Fruit fly (Drosophila melanogaster) whole organism, embryonic: ENCODE data around the gene Kdm5.
A peak's percentile ranks its signal among the peaks of the same experiment; 100 is the strongest.

Experiments
- Ada2b ChIP-seq: fragments of 200-800 bp; sonication (Bioruptor generic); IDR thresholded peaks from 2 replicates; pipeline ENCODE4 v1.3.6; 2022; ENCODE audit warnings: missing biosample characterization, missing genetic modification characterization
- BEAF-32 ChIP-seq: fragments of 200-800 bp; sonication (Bioruptor generic); optimal IDR thresholded peaks from 3 replicates; lab custom pipeline; 2017; ENCODE audit warnings: missing biosample characterization, missing genetic modification characterization, mild to moderate bottlenecking, moderate library complexity, missing genetic modification reagents
- Blimp-1 ChIP-seq: fragments of 200-800 bp; sonication (Bioruptor generic); optimal IDR thresholded peaks from 3 replicates; lab custom pipeline; 2018; ENCODE audit warnings: missing biosample characterization, missing genetic modification characterization, mild to moderate bottlenecking, moderate library complexity, missing genetic modification reagents
- CG10147 ChIP-seq: fragments of 200-800 bp; sonication (Bioruptor generic); optimal IDR thresholded peaks from 2 replicates; lab custom pipeline; 2019; ENCODE audit warnings: missing biosample characterization, mild to moderate bottlenecking, missing genetic modification characterization, moderate library complexity
- CG12391 ChIP-seq: fragments of 200-800 bp; sonication (Bioruptor generic); optimal IDR thresholded peaks from 3 replicates; lab custom pipeline; 2018; ENCODE audit warnings: missing biosample characterization, mild to moderate bottlenecking, missing genetic modification characterization, moderate library complexity
- CG12942 ChIP-seq: fragments of 200-800 bp; sonication (Bioruptor generic); optimal IDR thresholded peaks from 3 replicates; lab custom pipeline; 2016; ENCODE audit warnings: missing biosample characterization, missing genetic modification characterization
- CG13123 ChIP-seq: fragments of 200-800 bp; sonication (Bioruptor generic); optimal IDR thresholded peaks from 2 replicates; lab custom pipeline; 2016; ENCODE audit warnings: missing biosample characterization, missing genetic modification characterization
- CG14014 ChIP-seq: fragments of 200-800 bp; sonication (Bioruptor generic); IDR thresholded peaks from 2 replicates; pipeline ENCODE4 v1.3.6; 2022; ENCODE audit warnings: missing biosample characterization, missing genetic modification characterization
- CG14860 ChIP-seq: fragments of 200-800 bp; sonication (Bioruptor generic); IDR thresholded peaks from 3 replicates; pipeline ENCODE4 v1.3.6; 2022; ENCODE audit warnings: missing biosample characterization, missing genetic modification characterization; ENCODE audit not compliant: partially characterized antibody
- CG18011 ChIP-seq: fragments of 200-800 bp; sonication (Bioruptor generic); optimal IDR thresholded peaks from 2 replicates; lab custom pipeline; 2017; ENCODE audit warnings: missing biosample characterization, missing genetic modification characterization, mild to moderate bottlenecking, moderate library complexity, missing genotype
- CG31365 ChIP-seq: fragments of 200-800 bp; sonication (Bioruptor generic); optimal IDR thresholded peaks from 2 replicates; lab custom pipeline; 2018; ENCODE audit warnings: missing biosample characterization, mild to moderate bottlenecking, missing genetic modification characterization
- CG32767 ChIP-seq: fragments of 200-800 bp; sonication (Bioruptor generic); IDR thresholded peaks from 2 replicates; pipeline ENCODE4 v1.3.6; 2022; ENCODE audit warnings: missing biosample characterization, missing genetic modification characterization
- CG3281 ChIP-seq: fragments of 200-800 bp; sonication (Bioruptor generic); optimal IDR thresholded peaks from 3 replicates; lab custom pipeline; 2017; ENCODE audit warnings: missing biosample characterization, mild to moderate bottlenecking, missing genetic modification characterization
- CG33213 ChIP-seq: fragments of 200-800 bp; sonication (Bioruptor generic); optimal IDR thresholded peaks from 3 replicates; lab custom pipeline; 2016; ENCODE audit warnings: missing biosample characterization, missing genetic modification characterization
- CG4854 ChIP-seq: fragments of 200-800 bp; sonication (Bioruptor generic); optimal IDR thresholded peaks from 2 replicates; lab custom pipeline; 2016; ENCODE audit warnings: missing biosample characterization, missing genetic modification characterization, inconsistent platforms
- CG6683 ChIP-seq: fragments of 200-800 bp; sonication (Bioruptor generic); optimal IDR thresholded peaks from 2 replicates; lab custom pipeline; 2017; ENCODE audit warnings: missing biosample characterization, mild to moderate bottlenecking, missing genetic modification characterization, missing genetic modification reagents
- CG7372 ChIP-seq: fragments of 200-800 bp; sonication (Bioruptor generic); IDR thresholded peaks from 2 replicates; pipeline ENCODE4 v1.3.6; 2022; ENCODE audit warnings: missing biosample characterization, missing genetic modification characterization
- Chrac-16 ChIP-seq: fragments of 200-800 bp; sonication (Bioruptor generic); optimal IDR thresholded peaks from 3 replicates; lab custom pipeline; 2016; ENCODE audit warnings: missing biosample characterization, missing genetic modification characterization
- Dp ChIP-seq: fragments of 200-800 bp; sonication (Bioruptor generic); optimal IDR thresholded peaks from 2 replicates; lab custom pipeline; 2018; ENCODE audit warnings: missing biosample characterization, mild to moderate bottlenecking, missing genetic modification characterization, moderate library complexity
- Dref ChIP-seq: fragments of 200-800 bp; sonication (Bioruptor generic); IDR thresholded peaks from 2 replicates; pipeline ENCODE4 v1.3.6; 2022; ENCODE audit warnings: missing biosample characterization, missing genetic modification characterization
- E2f1 ChIP-seq: fragments of 200-800 bp; sonication (Bioruptor generic); IDR thresholded peaks from 2 replicates; pipeline ENCODE4 v1.3.6; 2022; ENCODE audit warnings: missing biosample characterization, missing genetic modification characterization
- Fer1 ChIP-seq: fragments of 200-800 bp; sonication (Bioruptor generic); optimal IDR thresholded peaks from 2 replicates; lab custom pipeline; 2017; ENCODE audit warnings: missing biosample characterization, mild to moderate bottlenecking, missing genetic modification characterization
- Gug ChIP-seq: fragments of 200-800 bp; sonication (Bioruptor generic); IDR thresholded peaks from 4 replicates; pipeline ENCODE4 v1.3.6; 2022; ENCODE audit warnings: missing biosample characterization, missing genetic modification characterization
- HLHmδ ChIP-seq: fragments of 200-800 bp; sonication (Bioruptor generic); optimal IDR thresholded peaks from 2 replicates; lab custom pipeline; 2018; ENCODE audit warnings: missing biosample characterization, mild to moderate bottlenecking, missing genetic modification characterization, moderate library complexity
- HmgD ChIP-seq: fragments of 200-800 bp; sonication (Bioruptor generic); optimal IDR thresholded peaks from 3 replicates; lab custom pipeline; 2016; ENCODE audit warnings: missing biosample characterization, missing genetic modification characterization
- Med ChIP-seq: fragments of 200-800 bp; sonication (Bioruptor generic); peaks from one replicate; lab custom pipeline; 2016; ENCODE audit warnings: missing biosample characterization, missing genetic modification characterization, mild to moderate bottlenecking, inconsistent platforms, moderate library complexity
- Meics ChIP-seq: fragments of 200-800 bp; sonication (Bioruptor generic); optimal IDR thresholded peaks from 2 replicates; lab custom pipeline; 2017; ENCODE audit warnings: missing biosample characterization, mild to moderate bottlenecking, missing genetic modification characterization
- Nf-YB ChIP-seq: fragments of 200-800 bp; sonication (Bioruptor generic); optimal IDR thresholded peaks from 3 replicates; lab custom pipeline; 2019; ENCODE audit warnings: missing biosample characterization, mild to moderate bottlenecking, missing genetic modification characterization, moderate library complexity
- Opbp ChIP-seq: fragments of 200-800 bp; sonication (Bioruptor generic); IDR thresholded peaks from 3 replicates; pipeline ENCODE4 v1.3.6; 2022; ENCODE audit warnings: missing biosample characterization, missing genetic modification characterization; ENCODE audit not compliant: partially characterized antibody
- Pdp1 ChIP-seq, 2 experiments: fragments of 200-800 bp; sonication (Bioruptor generic); optimal IDR thresholded peaks; 3 replicates each; lab custom pipeline; 2016; ENCODE audit warnings: missing biosample characterization in 2 of 2, missing genetic modification characterization in 2 of 2, mild to moderate bottlenecking in 1 of 2, moderate library complexity in 1 of 2
- TFAM ChIP-seq: fragments of 200-800 bp; sonication (Bioruptor generic); optimal IDR thresholded peaks from 2 replicates; lab custom pipeline; 2017; ENCODE audit warnings: missing biosample characterization, missing genetic modification characterization, inconsistent platforms
- Trl ChIP-seq, 3 experiments: fragments of >200 bp in 2 of 3; fragments of 200-800 bp in 1 of 3; sonication (Bioruptor generic) in 1 of 3; optimal IDR thresholded peaks; 2 replicates in 1 of 3; 3 replicates in 2 of 3; lab custom pipeline; 2016 to 2017; ENCODE audit warnings: missing biosample characterization in 1 of 3, missing genetic modification characterization in 1 of 3
- ap ChIP-seq: fragments of 200-800 bp; sonication (Bioruptor generic); IDR thresholded peaks from 2 replicates; pipeline ENCODE4 v1.3.6; 2022; ENCODE audit warnings: missing biosample characterization, missing genetic modification characterization
- ase ChIP-seq: fragments of 200-800 bp; sonication (Bioruptor generic); IDR thresholded peaks from 3 replicates; pipeline ENCODE4 v1.3.6; 2022; ENCODE audit warnings: missing biosample characterization, missing genetic modification characterization
- bab2 ChIP-seq: fragments of 200-800 bp; sonication (Bioruptor generic); optimal IDR thresholded peaks from 2 replicates; lab custom pipeline; 2016; ENCODE audit warnings: missing biosample characterization, missing genetic modification characterization
- caup ChIP-seq: fragments of 200-800 bp; sonication (Bioruptor generic); optimal IDR thresholded peaks from 3 replicates; lab custom pipeline; 2017; ENCODE audit warnings: missing biosample characterization, mild to moderate bottlenecking, missing genetic modification characterization, moderate library complexity; ENCODE audit not compliant: severe bottlenecking
- chinmo ChIP-seq: fragments of 200-800 bp; sonication (Bioruptor generic); IDR thresholded peaks from 4 replicates; pipeline ENCODE4 v1.3.6; 2022; ENCODE audit warnings: missing biosample characterization, missing genetic modification characterization; ENCODE audit not compliant: partially characterized antibody
- dysf ChIP-seq: fragments of 200-800 bp; sonication (Bioruptor generic); IDR thresholded peaks from 3 replicates; pipeline ENCODE4 v1.3.6; 2022; ENCODE audit warnings: missing biosample characterization, missing genetic modification characterization
- fu2 ChIP-seq: fragments of 200-800 bp; sonication (Bioruptor generic); optimal IDR thresholded peaks from 2 replicates; lab custom pipeline; 2016; ENCODE audit warnings: missing biosample characterization, missing genetic modification characterization
- h ChIP-seq: fragments of >200 bp; optimal IDR thresholded peaks from 2 replicates; lab custom pipeline; 2017
- repo ChIP-seq: fragments of 200-800 bp; sonication (Bioruptor generic); optimal IDR thresholded peaks from 2 replicates; lab custom pipeline; 2016; ENCODE audit warnings: missing biosample characterization, missing genetic modification characterization
- rib ChIP-seq: fragments of 200-800 bp; sonication (Bioruptor generic); IDR thresholded peaks from 2 replicates; pipeline ENCODE4 v1.3.6; 2022; ENCODE audit warnings: missing biosample characterization, missing genetic modification characterization
- row ChIP-seq: fragments of 200-800 bp; sonication (Bioruptor generic); IDR thresholded peaks from 3 replicates; pipeline ENCODE4 v1.3.6; 2022; ENCODE audit warnings: missing biosample characterization, missing genetic modification characterization
- scrt ChIP-seq: fragments of 200-800 bp; sonication (Bioruptor generic); optimal IDR thresholded peaks from 2 replicates; lab custom pipeline; 2018; ENCODE audit warnings: missing biosample characterization, mild to moderate bottlenecking, missing genetic modification characterization, moderate library complexity
- sna ChIP-seq: fragments of 200-800 bp; sonication (Bioruptor generic); IDR thresholded peaks from 2 replicates; pipeline ENCODE4 v1.3.6; 2022; ENCODE audit warnings: missing biosample characterization, missing genetic modification characterization; ENCODE audit not compliant: partially characterized antibody
- stwl ChIP-seq: fragments of 200-800 bp; sonication (Bioruptor generic); optimal IDR thresholded peaks from 3 replicates; lab custom pipeline; 2018; ENCODE audit warnings: missing biosample characterization, mild to moderate bottlenecking, missing genetic modification characterization, moderate library complexity
- wor ChIP-seq: fragments of 200-800 bp; sonication (Bioruptor generic); IDR thresholded peaks from 2 replicates; pipeline ENCODE4 v1.3.6; 2022; ENCODE audit warnings: missing biosample characterization, missing genetic modification characterization
- zfh1 ChIP-seq: fragments of 200-800 bp; sonication (Bioruptor generic); IDR thresholded peaks from 3 replicates; pipeline ENCODE4 v1.3.6; 2022; ENCODE audit warnings: missing biosample characterization, missing genetic modification characterization

Kdm5 gene

dm6 chr2L:6045972-6046718 lies 46.8 kb upstream of the Kdm5 start, which contains the start of gene Pfas:
Gene Pfas, minus strand, starts transcription at chr2L:6046050.
- no peak for TF ChIP-seq h (lab: Kevin White, UChicago)
- TF ChIP-seq repo (GFP tag; lab: Kevin White, UChicago) = peak; percentile 27
- no peak for TF ChIP-seq Trl (optimal IDR thresholded peaks at IDR 0.05; lab: Kevin White, UChicago)
- TF ChIP-seq Trl (GFP tag; optimal IDR thresholded peaks at IDR 0.05; lab: Kevin White, UChicago) = peak; percentile 52
- TF ChIP-seq CG13123 = no peak
- no peak for TF ChIP-seq ase (GFP tag; lab: Robert Waterston, UW)
- no peak for TF ChIP-seq CG14860 (GFP tag; lab: Robert Waterston, UW)
- peak; percentile 55 for TF ChIP-seq CG31365 (tag; lab: Kevin White, UChicago)
- TF ChIP-seq dysf (GFP tag; lab: Robert Waterston, UW) = peak; percentile 51; the same call in 2 of the 3 replicates
- 0 out of 2 replicates have a peak, but pooled peaks have one; percentile 26 for TF ChIP-seq CG7372 (GFP tag; lab: Robert Waterston, UW)
- TF ChIP-seq zfh1 (GFP tag; lab: Robert Waterston, UW) = peak; percentile 26; the same call in 1 of the 3 replicates
- peak; percentile 47 for TF ChIP-seq scrt (GFP tag; lab: Kevin White, UChicago)
- peak; percentile 22; the same call in 1 of the 2 replicates for TF ChIP-seq E2f1 (GFP tag; lab: Robert Waterston, UW)
- TF ChIP-seq CG33213 (GFP tag; lab: Kevin White, UChicago) = peak; percentile 37
- peak; percentile 96 for TF ChIP-seq Med (GFP tag; lab: Kevin White, UChicago)
- TF ChIP-seq Dref (GFP tag; lab: Robert Waterston, UW) = no peak
- TF ChIP-seq TFAM (GFP tag; lab: Kevin White, UChicago) = no peak
- TF ChIP-seq wor = no peak
- TF ChIP-seq Pdp1 (GFP tag; optimal IDR thresholded peaks at IDR 0.05; lab: Kevin White, UChicago) = peak; percentile 32 to 100
- peak; percentile 50 for TF ChIP-seq CG12391 (tag; lab: Kevin White, UChicago)
- TF ChIP-seq CG10147 (GFP tag; lab: Kevin White, UChicago) = peak; percentile 30
- TF ChIP-seq row = peak; percentile 82
- TF ChIP-seq CG18011 (GFP tag; lab: Kevin White, UChicago) = peak; percentile 56
- peak; percentile 42; the same call in 1 of the 2 replicates for TF ChIP-seq CG14014 (GFP tag; lab: Robert Waterston, UW)
- TF ChIP-seq Gug (GFP tag; lab: Robert Waterston, UW) = 0 out of 4 replicates have a peak, but pooled peaks have one; percentile 17
- peak; percentile 39; the same call in 1 of the 2 replicates for TF ChIP-seq Ada2b (GFP tag; lab: Robert Waterston, UW)
- peak; percentile 73 for TF ChIP-seq CG3281 (GFP tag; lab: Kevin White, UChicago)
- TF ChIP-seq CG4854 = peak; percentile 46
- no peak for TF ChIP-seq HLHmδ (GFP tag; lab: Kevin White, UChicago)
- no peak for TF ChIP-seq Opbp (GFP tag; lab: Robert Waterston, UW)
- TF ChIP-seq Blimp-1 = peak; percentile 62
- TF ChIP-seq chinmo (GFP tag; lab: Robert Waterston, UW) = no peak
- peak; percentile 53 for TF ChIP-seq rib
- TF ChIP-seq caup (GFP tag; lab: Kevin White, UChicago) = peak; percentile 79
- peak; percentile 75 for TF ChIP-seq Meics (GFP tag; lab: Kevin White, UChicago)
- peak; percentile 5 for TF ChIP-seq bab2 (GFP tag; lab: Kevin White, UChicago)
- TF ChIP-seq CG12942 (GFP tag; lab: Kevin White, UChicago) = peak; percentile 36
- TF ChIP-seq Chrac-16 (GFP tag; lab: Kevin White, UChicago) = peak; percentile 28
- TF ChIP-seq sna (GFP tag; lab: Robert Waterston, UW) = no peak
- no peak for TF ChIP-seq Nf-YB
- peak; percentile 26 for TF ChIP-seq HmgD (GFP tag; lab: Kevin White, UChicago)
- peak; percentile 72 for TF ChIP-seq Fer1 (GFP tag; lab: Kevin White, UChicago)
- TF ChIP-seq fu2 = peak; percentile 64
- TF ChIP-seq stwl = no peak
- peak; percentile 55 for TF ChIP-seq CG6683 (GFP tag; lab: Kevin White, UChicago)
- no peak for TF ChIP-seq BEAF-32 (GFP tag; lab: Kevin White, UChicago)
- no peak for TF ChIP-seq ap (GFP tag; lab: Robert Waterston, UW)
- TF ChIP-seq CG32767 (GFP tag; lab: Robert Waterston, UW) = no peak
- peak; percentile 81 for TF ChIP-seq Dp (GFP tag; lab: Kevin White, UChicago)
